Fruit fly (Drosophila melanogaster) whole organism: Measurements from ENCODE around the gene t-Grip84.

ENCODE experiments used
- CG8478 ChIP-seq: fragments of >200 bp; optimal IDR thresholded peaks from 2 replicates; lab custom pipeline; 2018; ENCODE audit warnings: inconsistent platforms
- Dll ChIP-seq: fragments of >200 bp; optimal IDR thresholded peaks from 2 replicates; lab custom pipeline; 2017
- EcR ChIP-seq, 2 experiments: fragments of >200 bp; optimal IDR thresholded peaks; 2 replicates each; lab custom pipeline; 2017; ENCODE audit warnings: missing biosample characterization in 2 of 2, missing genetic modification characterization in 2 of 2, missing genetic modification reagents in 2 of 2
- pan ChIP-seq: fragments of >200 bp; optimal IDR thresholded peaks from 2 replicates; lab custom pipeline; 2017
- psq ChIP-seq: fragments of >200 bp; optimal IDR thresholded peaks from 2 replicates; lab custom pipeline; 2017
- usp ChIP-seq: fragments of >200 bp; optimal IDR thresholded peaks from 2 replicates; lab custom pipeline; 2017; ENCODE audit warnings: missing biosample characterization, missing genetic modification characterization, mixed read lengths

dm6 chr3L:7610522-7610921 is 19.7 kb upstream of the t-Grip84 start:
- TF ChIP-seq usp (GFP tag; lab: Kevin White, UChicago), result no peak
- TF ChIP-seq pan (lab: Kevin White, UChicago), result no peak
- TF ChIP-seq CG8478 (lab: Kevin White, UChicago), result no peak
- TF ChIP-seq Dll, result no peak
- TF ChIP-seq psq (lab: Kevin White, UChicago), result no peak
- TF ChIP-seq EcR (GFP tag; optimal IDR thresholded peaks at IDR 0.05; lab: Kevin White, UChicago), result no peak
